Worm (Caenorhabditis elegans): Measurements from ENCODE around the gene F46B6.2.

Gene F46B6.2

DNA sequence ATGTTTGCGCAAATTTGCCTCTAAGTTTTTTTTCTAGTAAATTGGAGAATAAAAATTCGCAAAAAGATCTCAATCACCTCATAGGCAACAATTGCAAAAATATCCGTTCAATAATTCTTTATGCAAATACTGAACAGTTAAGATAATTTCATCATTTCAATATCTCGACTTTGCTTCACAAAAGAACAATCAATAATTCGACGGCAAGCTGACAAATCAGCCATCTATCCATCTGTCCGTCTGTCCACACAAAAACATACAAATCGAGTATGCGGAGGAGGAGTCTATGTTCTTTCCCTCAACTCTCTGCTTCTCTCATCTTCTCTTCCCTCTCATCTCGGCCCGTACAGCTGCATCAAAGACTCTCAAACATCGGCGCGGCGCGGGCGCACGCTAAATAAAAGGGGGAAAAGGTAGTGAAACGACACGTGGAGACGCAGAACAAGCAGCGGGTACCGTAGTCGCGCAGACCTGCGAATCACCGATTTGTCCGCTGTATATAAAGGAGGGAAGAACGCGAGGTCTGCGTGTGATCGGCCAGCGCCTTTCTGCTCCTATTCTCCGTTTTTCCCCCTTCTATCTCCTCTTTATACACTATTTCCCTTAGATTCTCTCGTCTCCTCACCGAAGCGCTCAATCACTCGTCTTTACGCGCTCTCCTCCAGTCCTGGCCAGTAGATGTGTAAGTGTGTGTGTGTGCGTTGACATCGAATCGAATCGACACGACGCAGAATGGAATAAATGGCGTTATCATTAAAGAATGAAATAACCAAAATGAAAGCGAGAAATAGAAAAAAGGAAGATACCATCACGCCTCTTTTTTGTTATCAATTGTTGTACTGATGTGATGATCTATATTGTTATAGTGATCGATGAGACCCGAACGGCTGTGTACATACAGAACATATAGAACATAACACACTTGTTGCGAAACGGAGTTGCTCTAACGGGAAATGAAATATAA is 41.1 kb upstream of the F46B6.2 start (continued):
- TF ChIP-seq bed-2 (GFP tag; IDR thresholded peaks at IDR 0.05) = 0 out of 2 replicates have a peak, but pooled peaks have one; percentile 22
- TF ChIP-seq K11D2.4 (GFP tag; IDR thresholded peaks at IDR 0.05) = peak; percentile 83
- TF ChIP-seq egl-18 (GFP tag; IDR thresholded peaks at IDR 0.05) = 0 out of 2 replicates have a peak, but pooled peaks have one; percentile 13
- TF ChIP-seq attf-3 (GFP tag; conservative IDR thresholded peaks at IDR 0.05) = peak; percentile 62
- TF ChIP-seq lin-54 (GFP tag; optimal IDR thresholded peaks at IDR 0.05) = peak; percentile 62
- no peak for TF ChIP-seq hlh-12 (tag; optimal IDR thresholded peaks at IDR 0.05)
- TF ChIP-seq athp-1 (tag; optimal IDR thresholded peaks at IDR 0.05) = peak; percentile 59
- TF ChIP-seq mel-28 (tag; optimal IDR thresholded peaks at IDR 0.05; ENCODE audit: borderline replicate concordance) = peak; percentile 14
- peak; percentile 39 for TF ChIP-seq T07F8.4 (tag; optimal IDR thresholded peaks at IDR 0.05)
- TF ChIP-seq akir-1 (GFP tag; optimal IDR thresholded peaks at IDR 0.05) = no peak
- TF ChIP-seq F23B12.7 (tag; optimal IDR thresholded peaks at IDR 0.05; ENCODE audit: insufficient read depth) = no peak
- peak; percentile 55 for TF ChIP-seq Y67H2A.10 (GFP tag; conservative IDR thresholded peaks at IDR 0.05)
- TF ChIP-seq madf-8 (GFP tag; conservative IDR thresholded peaks at IDR 0.05) = no peak
- no peak for TF ChIP-seq Y53F4B.3 (GFP tag; IDR thresholded peaks at IDR 0.05)
- TF ChIP-seq madf-10 (tag; optimal IDR thresholded peaks at IDR 0.05) = peak; percentile 90
- TF ChIP-seq D2030.7 (GFP tag; IDR thresholded peaks at IDR 0.05) = no peak
- no peak for TF ChIP-seq nfya-1 (tag; optimal IDR thresholded peaks at IDR 0.05; ENCODE audit: borderline replicate concordance, insufficient read depth)
- no peak for TF ChIP-seq F33H1.4 (GFP tag; IDR thresholded peaks at IDR 0.05)
- peak; percentile 65 for TF ChIP-seq ztf-3 (GFP tag; optimal IDR thresholded peaks at IDR 0.05)
- TF ChIP-seq dpl-1 (GFP tag; optimal IDR thresholded peaks at IDR 0.05) = no peak
- no peak for TF ChIP-seq bed-1 (GFP tag; IDR thresholded peaks at IDR 0.05)
- no peak for TF ChIP-seq lag-1 (GFP tag; IDR thresholded peaks at IDR 0.05)
- peak; percentile 95 for TF ChIP-seq nfyb-1 (GFP tag; IDR thresholded peaks at IDR 0.05)
- no peak for TF ChIP-seq dpff-1 (tag; optimal IDR thresholded peaks at IDR 0.05)
- peak; percentile 95 for TF ChIP-seq B0336.3 (GFP tag; IDR thresholded peaks at IDR 0.05)
- TF ChIP-seq aptf-2 (GFP tag; conservative IDR thresholded peaks at IDR 0.05) = no peak
- peak; percentile 99 for TF ChIP-seq ama-1 (optimal IDR thresholded peaks at IDR 0.05)
- TF ChIP-seq ama-1 (GFP tag; optimal IDR thresholded peaks at IDR 0.05) = peak in 1 of 2 experiments; percentile 43
- TF ChIP-seq mxl-1 (tag; optimal IDR thresholded peaks at IDR 0.05) = peak; percentile 36
- TF ChIP-seq let-526 (GFP tag; IDR thresholded peaks at IDR 0.05) = peak; percentile 88; the same call in 1 of the 2 replicates
- TF ChIP-seq repo-1 (tag; optimal IDR thresholded peaks at IDR 0.05) = peak; percentile 61
- TF ChIP-seq nhr-179 (tag; optimal IDR thresholded peaks at IDR 0.05) = no peak
- no peak for TF ChIP-seq hlh-26 (GFP tag; conservative IDR thresholded peaks at IDR 0.05)
- TF ChIP-seq tbx-9 (tag; optimal IDR thresholded peaks at IDR 0.05; ENCODE audit: borderline replicate concordance) = no peak
- TF ChIP-seq ztf-6 (GFP tag; IDR thresholded peaks at IDR 0.05) = 0 out of 2 replicates have a peak, but pooled peaks have one; percentile 62
- TF ChIP-seq snpc-1.1 (tag; optimal IDR thresholded peaks at IDR 0.05; ENCODE audit: insufficient read depth) = no peak
- peak; percentile 71; the same call in 1 of the 2 replicates for TF ChIP-seq lin-26 (GFP tag; IDR thresholded peaks at IDR 0.05)
- peak; percentile 92 for TF ChIP-seq dox-1 (GFP tag; IDR thresholded peaks at IDR 0.05)
- no peak for TF ChIP-seq aptf-3 (GFP tag; IDR thresholded peaks at IDR 0.05)
- no peak for TF ChIP-seq madf-3 (GFP tag; IDR thresholded peaks at IDR 0.05)
- peak; percentile 89 for TF ChIP-seq nhr-90 (tag; optimal IDR thresholded peaks at IDR 0.05)
- TF ChIP-seq ceh-79 (tag; optimal IDR thresholded peaks at IDR 0.05) = no peak
- TF ChIP-seq B0261.1 (tag; optimal IDR thresholded peaks at IDR 0.05) = peak; percentile 16
- TF ChIP-seq hsf-1 (GFP tag; IDR thresholded peaks at IDR 0.05) = no peak
- peak; percentile 82 for TF ChIP-seq Y53G8AR.9 (GFP tag; conservative IDR thresholded peaks at IDR 0.05)
- TF ChIP-seq mes-4 (tag; optimal IDR thresholded peaks at IDR 0.05) = no peak
- TF ChIP-seq ceh-58 (GFP tag; IDR thresholded peaks at IDR 0.05) = no peak
